Worm (Caenorhabditis elegans) whole organism, late embryonic: Measurements from ENCODE around the gene srh-304.

ENCODE experiments used
- ahr-1 ChIP-seq: sonication (generic microtip); optimal IDR thresholded peaks from 2 replicates; lab custom pipeline; 2016; ENCODE audit warnings: missing genetic modification characterization, missing compliant biosample characterization
- hlh-30 ChIP-seq: sonication (generic microtip); optimal IDR thresholded peaks from 2 replicates; lab custom pipeline; 2017; ENCODE audit warnings: antibody characterized with exemption, missing genetic modification characterization, missing compliant biosample characterization; ENCODE audit not compliant: insufficient read depth
- nhr-11 ChIP-seq: fragments of 150-350 bp; optimal IDR thresholded peaks from 2 replicates; lab custom pipeline; 2014; ENCODE audit warnings: missing biosample characterization, missing genetic modification characterization
- pqm-1 ChIP-seq: sonication (generic microtip); optimal IDR thresholded peaks from 2 replicates; lab custom pipeline; 2016; ENCODE audit warnings: missing genetic modification characterization, missing compliant biosample characterization

DNA sequence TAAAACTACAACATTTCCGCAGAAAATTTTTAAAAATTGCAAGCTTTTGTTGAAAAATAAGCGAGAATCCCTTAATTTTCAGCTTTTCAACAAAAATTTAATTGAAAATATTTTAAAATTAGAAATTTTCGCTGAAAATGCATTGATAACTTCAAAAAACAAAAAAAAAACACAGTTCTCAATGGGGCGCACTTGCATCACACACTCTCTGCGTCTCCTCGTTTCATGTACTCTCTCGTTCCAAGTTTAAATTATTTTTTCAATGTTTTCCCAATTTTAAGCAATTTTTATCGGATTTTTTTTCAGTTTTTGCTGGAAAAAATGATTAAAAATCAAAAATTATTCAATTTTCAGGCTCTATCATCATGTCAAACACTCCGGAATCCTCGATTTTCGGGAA lies 42.6 kb downstream of the srh-304 start, which contains the start of gene phf-14:
- TF ChIP-seq ahr-1 (tag; lab: Kevin White, UChicago) (no peak), hlh-30 (tag; lab: Kevin White, UChicago) (no peak), nhr-11 (tag; lab: Kevin White, UChicago) (no peak), pqm-1 (tag; lab: Kevin White, UChicago) (no peak)
